Fruit fly (Drosophila melanogaster) whole organism, adult: ENCODE data around the gene CG7512.
A peak's percentile ranks its signal among the peaks of the same experiment; 100 is the strongest.

Experiments used
- CG11617 ChIP-seq: fragments of 200-800 bp; sonication (Bioruptor generic); optimal IDR thresholded peaks from 2 replicates; lab custom pipeline; 2017; ENCODE audit warnings: mild to moderate bottlenecking, missing biosample characterization, missing genetic modification reagents, missing genetic modification characterization
- CG12768 ChIP-seq: fragments of 200-800 bp; sonication (Bioruptor generic); optimal IDR thresholded peaks from 2 replicates; lab custom pipeline; 2017; ENCODE audit warnings: missing biosample characterization, missing genetic modification characterization, mild to moderate bottlenecking, moderate library complexity, missing genetic modification reagents
- CG14711 ChIP-seq: fragments of 200-800 bp; sonication (Bioruptor generic); optimal IDR thresholded peaks from 2 replicates; lab custom pipeline; 2018; ENCODE audit warnings: missing biosample characterization, mild to moderate bottlenecking, missing genetic modification characterization, moderate library complexity
- CG1620 ChIP-seq: fragments of 200-800 bp; sonication (Bioruptor generic); optimal IDR thresholded peaks from 2 replicates; lab custom pipeline; 2016; ENCODE audit warnings: missing biosample characterization, missing genetic modification characterization
- CG33017 ChIP-seq: fragments of 200-800 bp; sonication (Bioruptor generic); optimal IDR thresholded peaks from 2 replicates; lab custom pipeline; 2018; ENCODE audit warnings: missing biosample characterization, mild to moderate bottlenecking, missing genetic modification characterization, moderate library complexity
- CG5204 ChIP-seq: fragments of 200-800 bp; sonication (Bioruptor generic); optimal IDR thresholded peaks from 2 replicates; lab custom pipeline; 2016; ENCODE audit warnings: missing biosample characterization, missing genetic modification characterization
- CG7045 ChIP-seq: fragments of 200-800 bp; sonication (Bioruptor generic); optimal IDR thresholded peaks from 2 replicates; lab custom pipeline; 2017; ENCODE audit warnings: missing biosample characterization, mild to moderate bottlenecking, missing genetic modification characterization
- CG7101 ChIP-seq: fragments of 200-800 bp; sonication (Bioruptor generic); optimal IDR thresholded peaks from 2 replicates; lab custom pipeline; 2018; ENCODE audit warnings: missing biosample characterization, mild to moderate bottlenecking, missing genetic modification characterization, moderate library complexity
- Clk ChIP-seq: fragments of 200-800 bp; sonication (Bioruptor generic); optimal IDR thresholded peaks from 2 replicates; lab custom pipeline; 2017; ENCODE audit warnings: missing biosample characterization, missing genetic modification characterization
- Crg-1 ChIP-seq: fragments of 200-800 bp; sonication (Bioruptor generic); optimal IDR thresholded peaks from 2 replicates; lab custom pipeline; 2016; ENCODE audit warnings: missing biosample characterization, missing genetic modification characterization
- Hr96 ChIP-seq: fragments of 200-800 bp; sonication (Bioruptor generic); optimal IDR thresholded peaks from 2 replicates; lab custom pipeline; 2016; ENCODE audit warnings: missing biosample characterization, missing genetic modification characterization
- Mnt ChIP-seq: fragments of 200-800 bp; sonication (Bioruptor generic); optimal IDR thresholded peaks from 2 replicates; lab custom pipeline; 2016; ENCODE audit warnings: missing biosample characterization, mild to moderate bottlenecking, missing genetic modification characterization
- bab1 ChIP-seq: fragments of 200-800 bp; sonication (Bioruptor generic); optimal IDR thresholded peaks from 3 replicates; lab custom pipeline; 2019; ENCODE audit warnings: missing biosample characterization, mild to moderate bottlenecking, missing genetic modification characterization, moderate library complexity
- cic ChIP-seq: fragments of 200-800 bp; sonication (Bioruptor generic); optimal IDR thresholded peaks from 2 replicates; lab custom pipeline; 2017; ENCODE audit warnings: missing biosample characterization, mild to moderate bottlenecking, missing genetic modification characterization, moderate library complexity
- cnc ChIP-seq, 2 experiments: fragments of >200 bp; optimal IDR thresholded peaks; 2 replicates each; lab custom pipeline; 2017
- kay ChIP-seq: fragments of 200-800 bp; sonication (Bioruptor generic); peaks from one replicate; lab custom pipeline; 2016; ENCODE audit warnings: missing biosample characterization, missing genetic modification characterization, borderline replicate concordance
- ovo ChIP-seq: fragments of 200-800 bp; sonication (Bioruptor generic); optimal IDR thresholded peaks from 2 replicates; lab custom pipeline; 2016; ENCODE audit warnings: missing biosample characterization, missing genetic modification characterization
- pad ChIP-seq: fragments of 200-800 bp; sonication (Bioruptor generic); optimal IDR thresholded peaks from 3 replicates; lab custom pipeline; 2017; ENCODE audit warnings: missing biosample characterization, missing genetic modification characterization, mild to moderate bottlenecking, moderate library complexity, missing genetic modification reagents
- tj ChIP-seq: fragments of 200-800 bp; sonication (Bioruptor generic); optimal IDR thresholded peaks from 3 replicates; lab custom pipeline; 2017; ENCODE audit warnings: missing biosample characterization, mild to moderate bottlenecking, missing genetic modification characterization, moderate library complexity
- toe ChIP-seq: fragments of 200-800 bp; sonication (Bioruptor generic); optimal IDR thresholded peaks from 2 replicates; lab custom pipeline; 2016; ENCODE audit warnings: missing biosample characterization, missing genetic modification characterization

Gene CG7512

DNA sequence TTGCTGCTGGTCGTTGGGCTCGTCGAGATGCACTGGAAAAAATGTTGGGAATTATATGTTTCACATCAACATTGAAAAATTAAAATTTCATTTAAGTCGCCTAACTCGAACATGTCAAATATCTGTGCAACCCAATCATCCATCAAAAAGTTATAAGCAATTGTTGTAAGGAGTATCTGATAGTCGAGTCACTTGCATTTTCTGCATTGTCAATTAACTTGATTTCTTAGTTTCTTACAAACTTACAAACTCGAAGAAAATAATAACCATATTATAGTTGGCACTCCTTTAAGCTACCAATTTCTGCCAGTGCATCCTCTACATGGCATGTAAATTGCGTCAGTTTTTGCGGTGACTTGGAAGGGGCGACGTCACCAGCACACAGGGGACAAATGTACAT lies 30.4 kb upstream of the CG7512 start:
- TF ChIP-seq CG12768 (GFP tag; lab: Kevin White, UChicago), result no peak

DNA sequence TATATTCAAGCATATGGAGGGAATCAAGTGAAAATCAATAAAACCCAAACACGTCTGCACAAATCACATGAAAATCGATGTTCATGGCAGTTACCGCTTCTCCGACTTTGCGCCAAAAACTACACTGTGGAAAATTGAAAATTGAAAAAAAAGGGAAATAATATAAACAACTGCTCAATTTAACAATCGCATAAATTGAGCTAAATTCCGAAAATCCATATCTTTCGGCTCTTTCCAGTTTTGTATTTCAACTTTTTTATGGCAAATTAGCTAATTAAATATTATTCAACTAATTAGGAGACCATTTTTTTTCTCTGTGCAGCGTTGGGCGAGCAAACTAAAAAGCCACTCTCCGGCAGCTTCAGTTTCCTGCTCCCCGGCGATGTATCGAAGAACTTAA lies 29.0 kb upstream of the CG7512 start:
- TF ChIP-seq ovo (GFP tag; lab: Kevin White, UChicago), result no peak
- no peak for TF ChIP-seq cnc (optimal IDR thresholded peaks at IDR 0.05; lab: Kevin White, UChicago)
- no peak for TF ChIP-seq CG12768 (GFP tag; lab: Kevin White, UChicago)
- TF ChIP-seq CG1620 (GFP tag; lab: Kevin White, UChicago), result no peak
- no peak for TF ChIP-seq bab1 (GFP tag; lab: Kevin White, UChicago)
- TF ChIP-seq toe (GFP tag; lab: Kevin White, UChicago), result no peak
- no peak for TF ChIP-seq CG5204
- TF ChIP-seq CG7101 (tag; lab: Kevin White, UChicago), result no peak

DNA sequence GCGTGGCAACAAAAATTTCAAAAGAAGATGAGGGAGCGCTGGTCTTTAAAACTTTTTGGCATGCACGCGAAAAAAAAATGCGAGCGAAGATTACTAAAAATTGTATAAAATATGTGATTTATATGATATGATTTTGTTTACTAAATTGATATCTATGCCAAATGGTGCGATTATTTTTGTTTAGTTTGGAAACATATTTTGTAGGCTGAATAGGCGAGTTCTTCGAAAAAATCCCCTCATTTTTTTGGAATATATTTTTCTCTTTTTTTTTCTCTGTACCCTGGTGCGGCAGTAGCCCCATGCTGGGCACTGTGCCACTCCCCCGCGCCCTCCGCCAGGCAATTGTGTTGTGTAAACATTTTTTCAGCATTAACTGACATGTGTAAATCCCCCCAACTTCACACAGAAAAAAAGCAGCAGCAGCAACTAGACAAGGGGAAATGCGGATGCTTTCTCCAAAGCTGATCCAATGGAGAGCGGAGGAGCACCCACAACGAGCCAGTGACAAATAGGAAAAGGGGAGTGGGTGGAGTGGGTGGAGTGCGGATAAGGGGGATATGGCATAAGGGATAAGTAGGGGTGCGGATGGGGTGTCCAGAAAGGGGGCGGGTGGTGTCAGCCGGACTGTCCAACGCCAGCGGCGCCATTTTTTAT lies 27.4 kb upstream of the CG7512 start:
- TF ChIP-seq CG5204, result no peak
- no peak for TF ChIP-seq tj (GFP tag; lab: Kevin White, UChicago)
- peak; percentile 16 for TF ChIP-seq kay (GFP tag; lab: Kevin White, UChicago)
- TF ChIP-seq CG7101 (tag; lab: Kevin White, UChicago), result no peak
- no peak for TF ChIP-seq bab1 (GFP tag; lab: Kevin White, UChicago)
- no peak for TF ChIP-seq CG1620 (GFP tag; lab: Kevin White, UChicago)

DNA sequence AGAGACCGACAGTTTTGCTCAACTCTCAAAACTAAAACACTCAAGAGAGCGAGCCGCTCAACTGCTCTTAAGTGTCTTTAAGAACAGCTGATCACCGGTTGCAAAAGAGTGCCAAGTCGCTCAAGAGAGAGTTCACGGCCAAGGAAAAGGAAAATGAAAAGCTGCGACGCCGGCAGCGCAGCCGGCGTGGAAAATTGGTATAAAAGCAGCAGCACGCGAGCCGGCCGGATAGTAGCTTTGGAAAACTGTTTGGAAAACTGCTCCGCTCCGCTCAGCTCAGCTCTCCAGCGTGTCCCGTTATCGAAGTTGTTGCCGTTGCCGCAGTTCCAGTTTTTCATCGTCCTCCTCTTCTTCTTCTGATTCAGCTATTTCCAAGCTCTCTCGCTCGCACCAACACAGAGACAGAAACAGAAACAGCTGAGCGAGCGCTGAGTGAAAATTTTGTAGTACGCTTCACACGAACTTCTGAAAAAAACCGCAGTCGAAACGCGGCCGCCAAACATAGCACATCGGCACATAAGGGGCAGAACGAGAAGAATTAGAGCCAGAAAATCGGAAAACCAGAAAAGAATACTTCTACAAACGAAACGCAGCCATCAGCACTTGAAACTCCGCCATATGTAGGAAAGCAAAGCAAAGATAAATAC lies 26.1 kb upstream of the CG7512 start, which contains the start of gene chrb:
Gene chrb (plus strand): TSS at position 224 of the 647 bp plus-strand sequence.
- TF ChIP-seq CG1620 (GFP tag; lab: Kevin White, UChicago) (peak; percentile 18), Clk (no peak), bab1 (GFP tag; lab: Kevin White, UChicago) (peak; percentile 74), CG7101 (tag; lab: Kevin White, UChicago) (peak; percentile 50), pad (GFP tag; lab: Kevin White, UChicago) (peak; percentile 74), ovo (GFP tag; lab: Kevin White, UChicago) (peak; percentile 32), CG33017 (tag; lab: Kevin White, UChicago) (peak; percentile 42), kay (GFP tag; lab: Kevin White, UChicago) (no peak), CG12768 (GFP tag; lab: Kevin White, UChicago) (peak; percentile 27), Crg-1 (peak; percentile 4), Mnt (GFP tag; lab: Kevin White, UChicago) (peak; percentile 59), Hr96 (no peak), tj (GFP tag; lab: Kevin White, UChicago) (peak; percentile 83), CG14711 (tag; lab: Kevin White, UChicago) (peak; percentile 31), toe (GFP tag; lab: Kevin White, UChicago) (no peak), CG11617 (GFP tag; lab: Kevin White, UChicago) (peak; percentile 56), cic (GFP tag; lab: Kevin White, UChicago) (peak; percentile 60)

dm6 chr3L:11488264-11488663 lies 25.2 kb upstream of the CG7512 start:
- no peak for TF ChIP-seq CG1620 (GFP tag; lab: Kevin White, UChicago)
- TF ChIP-seq cic (GFP tag; lab: Kevin White, UChicago), result no peak
- no peak for TF ChIP-seq toe (GFP tag; lab: Kevin White, UChicago)
- TF ChIP-seq Mnt (GFP tag; lab: Kevin White, UChicago), result no peak
- TF ChIP-seq Crg-1, result no peak
- no peak for TF ChIP-seq CG11617 (GFP tag; lab: Kevin White, UChicago)
- no peak for TF ChIP-seq kay (GFP tag; lab: Kevin White, UChicago)
- TF ChIP-seq ovo (GFP tag; lab: Kevin White, UChicago), result no peak
- TF ChIP-seq bab1 (GFP tag; lab: Kevin White, UChicago), result no peak
- TF ChIP-seq tj (GFP tag; lab: Kevin White, UChicago), result no peak
- TF ChIP-seq CG7045 (GFP tag; lab: Kevin White, UChicago), result no peak

- TF ChIP-seq ovo (GFP tag; lab: Kevin White, UChicago), result no peak
- no peak for TF ChIP-seq CG12768 (GFP tag; lab: Kevin White, UChicago)
- no peak for TF ChIP-seq CG33017 (tag; lab: Kevin White, UChicago)
- no peak for TF ChIP-seq cic (GFP tag; lab: Kevin White, UChicago)
- no peak for TF ChIP-seq CG14711 (tag; lab: Kevin White, UChicago)
- TF ChIP-seq toe (GFP tag; lab: Kevin White, UChicago), result no peak
- TF ChIP-seq CG1620 (GFP tag; lab: Kevin White, UChicago), result no peak
- TF ChIP-seq tj (GFP tag; lab: Kevin White, UChicago), result no peak
These were observed 24.0 kb upstream of the CG7512 start for dm6 chr3L:11489489-11489888.
